Worm (Caenorhabditis elegans) whole organism, L4 larva: ENCODE measurements around the gene aagr-2.
"Not testable (repeated sequence)": the region's sequence is repeated elsewhere in the genome, so short reads cannot be mapped to it uniquely, and the experiment has no call there.

Experiments
- F26F4.8 ChIP-seq: fragments of 200-800 bp; sonication (Bioruptor generic); conservative IDR thresholded peaks from 2 replicates; pipeline ENCODE4 v1.3.6; 2022; ENCODE audit warnings: missing genetic modification characterization, missing compliant biosample characterization
- F44E2.7 ChIP-seq: fragments of 200-800 bp; sonication (Bioruptor generic); IDR thresholded peaks from 2 replicates; pipeline ENCODE4 v2.1.2; 2022; ENCODE audit warnings: missing genetic modification characterization, missing compliant biosample characterization
- Y5F2A.4 ChIP-seq: fragments of 200-800 bp; sonication (Bioruptor generic); optimal IDR thresholded peaks from 2 replicates; lab custom pipeline; 2018; ENCODE audit warnings: mild to moderate bottlenecking, missing genetic modification characterization, missing compliant biosample characterization
- Y75B8A.6 ChIP-seq: fragments of 200-800 bp; sonication (Bioruptor generic); IDR thresholded peaks from 2 replicates; pipeline ENCODE4 v1.3.6; 2022; ENCODE audit warnings: missing genetic modification reagents, missing genetic modification characterization, missing compliant biosample characterization
- ZK337.2 ChIP-seq: fragments of 200-800 bp; sonication (Bioruptor generic); IDR thresholded peaks from 2 replicates; pipeline ENCODE4 v1.3.6; 2022; ENCODE audit warnings: missing genetic modification reagents, missing genetic modification characterization, missing compliant biosample characterization
- aha-1 ChIP-seq: fragments of 150-350 bp; peaks from one replicate; lab custom pipeline; 2014; ENCODE audit warnings: missing biosample characterization, missing genetic modification characterization
- ces-1 ChIP-seq: fragments of 150-350 bp; sonication (generic microtip); optimal IDR thresholded peaks from 4 replicates; lab custom pipeline; 2014; ENCODE audit warnings: missing biosample characterization, missing genetic modification reagents, missing genetic modification characterization
- ctbp-1 ChIP-seq: fragments of 200-800 bp; sonication (Bioruptor generic); IDR thresholded peaks from 2 replicates; pipeline ENCODE4 v1.3.6; 2022; ENCODE audit warnings: missing genetic modification reagents, missing genetic modification characterization, missing compliant biosample characterization
- daf-12 ChIP-seq: fragments of 150-350 bp; optimal IDR thresholded peaks from 2 replicates; lab custom pipeline; 2014; ENCODE audit warnings: missing biosample characterization, missing genetic modification reagents, missing genetic modification characterization
- daf-16 ChIP-seq, 3 experiments: sonication (generic microtip); optimal IDR thresholded peaks; 2 replicates each; lab custom pipeline; 2016 to 2017; ENCODE audit warnings: missing genetic modification characterization in 3 of 3, missing genetic modification reagents in 3 of 3, mild to moderate bottlenecking in 2 of 3, missing compliant biosample characterization in 2 of 3, missing biosample characterization in 1 of 3, moderate library complexity in 1 of 3
- daf-19 ChIP-seq: fragments of 200-800 bp; sonication (Bioruptor generic); conservative IDR thresholded peaks from 2 replicates; pipeline ENCODE4 v1.3.6; 2022; ENCODE audit warnings: missing genetic modification characterization, missing compliant biosample characterization
- daf-8 ChIP-seq: fragments of 200-800 bp; sonication (Bioruptor generic); IDR thresholded peaks from 2 replicates; pipeline ENCODE4 v1.3.6; 2022; ENCODE audit warnings: missing genetic modification characterization, missing compliant biosample characterization
- dmd-6 ChIP-seq: fragments of 200-800 bp; sonication (Bioruptor generic); IDR thresholded peaks from 2 replicates; pipeline ENCODE4 v1.3.6; 2022; ENCODE audit warnings: missing genetic modification reagents, missing genetic modification characterization, missing compliant biosample characterization
- dmd-8 ChIP-seq: fragments of 200-800 bp; sonication (Bioruptor generic); IDR thresholded peaks from 2 replicates; pipeline ENCODE4 v1.3.6; 2022; ENCODE audit warnings: missing genetic modification characterization, missing compliant biosample characterization
- dpl-1 ChIP-seq: fragments of 150-350 bp; optimal IDR thresholded peaks from 2 replicates; lab custom pipeline; 2014; ENCODE audit warnings: missing biosample characterization, missing genetic modification reagents, missing genetic modification characterization
- dve-1 ChIP-seq: sonication (generic microtip); optimal IDR thresholded peaks from 2 replicates; lab custom pipeline; 2017; ENCODE audit warnings: antibody characterized with exemption, mild to moderate bottlenecking, missing genetic modification characterization, missing compliant biosample characterization; ENCODE audit not compliant: insufficient read depth
- fos-1 ChIP-seq: fragments of 150-350 bp; optimal IDR thresholded peaks from 2 replicates; lab custom pipeline; 2014; ENCODE audit warnings: missing biosample characterization, missing genetic modification characterization
- hlh-30 ChIP-seq: sonication (generic microtip); optimal IDR thresholded peaks from 2 replicates; lab custom pipeline; 2017; ENCODE audit warnings: antibody characterized with exemption, mild to moderate bottlenecking, missing genetic modification characterization, missing compliant biosample characterization; ENCODE audit not compliant: insufficient read depth
- jun-1 ChIP-seq: fragments of 150-350 bp; optimal IDR thresholded peaks from 2 replicates; lab custom pipeline; 2014; ENCODE audit warnings: missing biosample characterization, missing genetic modification reagents, missing genetic modification characterization
- lim-7 ChIP-seq: fragments of 200-800 bp; sonication (Bioruptor generic); IDR thresholded peaks from 2 replicates; pipeline ENCODE4 v1.3.6; 2022; ENCODE audit warnings: missing genetic modification characterization, missing compliant biosample characterization
- lin-1 ChIP-seq: fragments of 200-800 bp; sonication (Bioruptor generic); IDR thresholded peaks from 2 replicates; pipeline ENCODE4 v1.3.6; 2022; ENCODE audit warnings: missing genetic modification reagents, missing genetic modification characterization, missing compliant biosample characterization
- lin-13 ChIP-seq: fragments of 150-350 bp; optimal IDR thresholded peaks from 2 replicates; lab custom pipeline; 2014; ENCODE audit warnings: missing biosample characterization, missing genetic modification reagents, missing genetic modification characterization
- lin-38 ChIP-seq: fragments of 200-800 bp; sonication (Bioruptor generic); IDR thresholded peaks from 2 replicates; pipeline ENCODE4 v1.3.6; 2022; ENCODE audit warnings: missing genetic modification reagents, missing genetic modification characterization, missing compliant biosample characterization
- lsy-2 ChIP-seq, 2 experiments: fragments of 150-350 bp in 1 of 2; sonication (generic microtip) in 1 of 2; optimal IDR thresholded peaks; 2 replicates each; lab custom pipeline; 2014 to 2017; ENCODE audit warnings: missing biosample characterization in 2 of 2, missing genetic modification characterization in 2 of 2
- madf-5 ChIP-seq, 2 experiments: fragments of 200-800 bp; sonication (Bioruptor generic); IDR thresholded peaks; 2 replicates each; pipeline ENCODE4 v1.3.6; 2022; ENCODE audit warnings: missing compliant biosample characterization in 2 of 2, missing genetic modification characterization in 2 of 2
- madf-9 ChIP-seq: fragments of 200-800 bp; sonication (Bioruptor generic); conservative IDR thresholded peaks from 2 replicates; pipeline ENCODE4 v1.3.6; 2022; ENCODE audit warnings: missing genetic modification reagents, missing genetic modification characterization, missing compliant biosample characterization
- mdt-29 ChIP-seq: fragments of 200-800 bp; sonication (Bioruptor generic); IDR thresholded peaks from 2 replicates; pipeline ENCODE4 v1.3.6; 2022; ENCODE audit warnings: missing genetic modification reagents, missing genetic modification characterization, missing compliant biosample characterization
- mes-2 ChIP-seq: sonication (generic microtip); optimal IDR thresholded peaks from 2 replicates; lab custom pipeline; 2016; ENCODE audit warnings: missing genotype, mild to moderate bottlenecking, missing genetic modification characterization, missing compliant biosample characterization; ENCODE audit not compliant: poor library complexity, severe bottlenecking
- nhr-102 ChIP-seq: sonication (generic microtip); optimal IDR thresholded peaks from 2 replicates; lab custom pipeline; 2016; ENCODE audit warnings: mild to moderate bottlenecking, missing genetic modification characterization, moderate library complexity, missing compliant biosample characterization
- nhr-42 ChIP-seq: fragments of 200-800 bp; sonication (Bioruptor generic); IDR thresholded peaks from 2 replicates; pipeline ENCODE4 v1.3.6; 2022; ENCODE audit warnings: missing genetic modification characterization, missing compliant biosample characterization
- nhr-77 ChIP-seq: fragments of 150-350 bp; optimal IDR thresholded peaks from 2 replicates; lab custom pipeline; 2014; ENCODE audit warnings: missing biosample characterization, missing genetic modification characterization
- pha-4 ChIP-seq, 2 experiments: fragments of 150-350 bp in 1 of 2; fragments of 200-800 bp in 1 of 2; sonication (Bioruptor generic) in 1 of 2; IDR thresholded peaks in 1 of 2; optimal IDR thresholded peaks in 1 of 2; 2 replicates each; pipeline versions ENCODE4 v1.3.6 to Lab custom; 2014 to 2022; ENCODE audit warnings: missing genetic modification characterization in 2 of 2, missing genetic modification reagents in 2 of 2, missing biosample characterization in 1 of 2, missing compliant biosample characterization in 1 of 2
- pqm-1 ChIP-seq: sonication (generic microtip); optimal IDR thresholded peaks from 2 replicates; lab custom pipeline; 2017; ENCODE audit warnings: missing biosample characterization, missing genetic modification characterization
- rbr-2 ChIP-seq: sonication (generic microtip); optimal IDR thresholded peaks from 2 replicates; lab custom pipeline; 2016; ENCODE audit warnings: missing genotype, missing genetic modification characterization, missing compliant biosample characterization
- saeg-2 ChIP-seq: fragments of 200-800 bp; sonication (Bioruptor generic); IDR thresholded peaks from 2 replicates; pipeline ENCODE4 v1.3.6; 2022; ENCODE audit warnings: missing genetic modification reagents, missing genetic modification characterization, missing compliant biosample characterization
- sdz-12 ChIP-seq: fragments of 200-800 bp; sonication (Bioruptor generic); optimal IDR thresholded peaks from 2 replicates; lab custom pipeline; 2018; ENCODE audit warnings: mild to moderate bottlenecking, missing genetic modification characterization, missing compliant biosample characterization
- snpc-1.2 ChIP-seq: fragments of 200-800 bp; sonication (Bioruptor generic); IDR thresholded peaks from 2 replicates; pipeline ENCODE4 v1.3.6; 2022; ENCODE audit warnings: missing genetic modification reagents, missing genetic modification characterization, missing compliant biosample characterization
- spr-3 ChIP-seq: fragments of 200-800 bp; sonication (Bioruptor generic); optimal IDR thresholded peaks from 2 replicates; lab custom pipeline; 2018; ENCODE audit warnings: mild to moderate bottlenecking, missing genetic modification characterization, missing compliant biosample characterization
- unc-62 ChIP-seq, 3 experiments: fragments of 150-350 bp in 1 of 3; sonication (generic microtip); optimal IDR thresholded peaks in 2 of 3; peaks in 1 of 3; 1 replicate in 1 of 3; 2 replicates in 2 of 3; lab custom pipeline; 2014 to 2017; ENCODE audit warnings: missing biosample characterization in 3 of 3, missing genetic modification characterization in 3 of 3, missing genetic modification reagents in 3 of 3, missing genotype in 1 of 3
- zip-11 ChIP-seq: fragments of 200-800 bp; sonication (Bioruptor generic); IDR thresholded peaks from 2 replicates; pipeline ENCODE4 v1.3.6; 2022; ENCODE audit warnings: missing genetic modification characterization, missing compliant biosample characterization
- zip-2 ChIP-seq: fragments of 150-350 bp; optimal IDR thresholded peaks from 2 replicates; lab custom pipeline; 2014; ENCODE audit warnings: missing biosample characterization, missing genetic modification characterization
- ztf-7 ChIP-seq: fragments of 150-350 bp; optimal IDR thresholded peaks from 2 replicates; lab custom pipeline; 2014; ENCODE audit warnings: missing biosample characterization, missing genetic modification characterization

The aagr-2 gene

DNA sequence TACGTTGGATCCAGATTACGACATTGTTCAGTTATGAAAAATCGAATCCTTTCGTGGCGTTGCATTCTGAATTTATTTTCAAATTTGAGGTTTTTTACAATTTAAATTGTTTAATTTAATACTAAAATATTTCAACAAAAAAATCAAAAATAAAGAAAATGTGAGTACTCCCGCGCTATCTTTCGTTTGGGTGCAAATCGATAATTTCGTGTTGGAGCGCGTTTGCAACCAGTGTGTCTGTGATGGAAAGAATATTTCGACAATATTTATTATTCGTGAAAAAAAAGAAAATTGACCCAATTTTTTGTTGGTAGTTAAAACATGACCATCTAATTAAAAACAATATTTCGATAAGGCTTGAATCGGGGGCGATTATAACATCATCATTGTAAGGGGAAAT is 23.0 kb downstream of the aagr-2 start, which contains the start of gene R05F9.9 (continued):
- TF ChIP-seq rbr-2 (tag; lab: Kevin White, UChicago) = peak; percentile 27
- TF ChIP-seq daf-12 (tag; lab: Kevin White, UChicago) = no peak
- TF ChIP-seq dpl-1 (GFP tag; lab: Kevin White, UChicago) = peak; percentile 54
- peak; percentile 16 for TF ChIP-seq nhr-102 (tag; lab: Kevin White, UChicago)
- peak in 1 of 2 experiments; percentile 75 for TF ChIP-seq lsy-2 (tag; optimal IDR thresholded peaks at IDR 0.05; lab: Kevin White, UChicago)
- no peak for TF ChIP-seq Y75B8A.6 (GFP tag; lab: Robert Waterston, UW)
- no peak for TF ChIP-seq lin-1 (GFP tag; lab: Robert Waterston, UW)
- TF ChIP-seq pha-4 (GFP tag; IDR thresholded peaks at IDR 0.05; lab: Robert Waterston, UW) = peak; percentile 22; the same call in 1 of the 2 replicates
- TF ChIP-seq pha-4 (tag; optimal IDR thresholded peaks at IDR 0.05; lab: Kevin White, UChicago) = no peak
- TF ChIP-seq F26F4.8 = no peak
- no peak for TF ChIP-seq snpc-1.2 (GFP tag; lab: Robert Waterston, UW)
- no peak for TF ChIP-seq ZK337.2 (GFP tag; lab: Robert Waterston, UW)
- TF ChIP-seq mdt-29 (GFP tag; lab: Robert Waterston, UW) = no peak
- TF ChIP-seq lin-38 (GFP tag; lab: Robert Waterston, UW) = peak; percentile 77
- TF ChIP-seq ztf-7 = no peak
- no peak for TF ChIP-seq jun-1 (tag; lab: Kevin White, UChicago)
- no peak for TF ChIP-seq unc-62 (GFP tag; optimal IDR thresholded peaks at IDR 0.05 in 1 of 2; lab: Kevin White, UChicago)
- TF ChIP-seq unc-62 (tag; optimal IDR thresholded peaks at IDR 0.05; lab: Kevin White, UChicago) = no peak
- no peak for TF ChIP-seq nhr-42 (GFP tag; lab: Robert Waterston, UW)
- TF ChIP-seq saeg-2 (GFP tag; lab: Robert Waterston, UW) = no peak
- TF ChIP-seq spr-3 = no peak
- no peak for TF ChIP-seq pqm-1 (tag; lab: Kevin White, UChicago)
- TF ChIP-seq lin-13 (GFP tag; lab: Kevin White, UChicago) = peak; percentile 46
- 0 out of 2 replicates have a peak, but pooled peaks have one; percentile 33 for TF ChIP-seq daf-19 (GFP tag; lab: Robert Waterston, UW)
- TF ChIP-seq nhr-77 = no peak
- TF ChIP-seq mes-2 (tag; lab: Kevin White, UChicago) = peak; percentile 68
- TF ChIP-seq hlh-30 (tag; lab: Kevin White, UChicago) = peak; percentile 43
- peak; percentile 58 for TF ChIP-seq dve-1 (tag; lab: Kevin White, UChicago)
- no peak for TF ChIP-seq sdz-12 (GFP tag; lab: Kevin White, UChicago)
- TF ChIP-seq madf-5 (GFP tag; IDR thresholded peaks at IDR 0.05; lab: Robert Waterston, UW) = no peak

ce11 chrII:4898529-4898928 is 26.5 kb downstream of the aagr-2 start, which contains the start of gene msp-32:
Gene msp-32 (plus strand): TSS chrII:4898829.
- TF ChIP-seq pqm-1 (tag; lab: Kevin White, UChicago); F44E2.7 (GFP tag; lab: Robert Waterston, UW); F26F4.8: not testable (repeated sequence)

- no peak for TF ChIP-seq dmd-6 (GFP tag; lab: Robert Waterston, UW)
- peak; percentile 1 for TF ChIP-seq aha-1 (tag; lab: Kevin White, UChicago)
These were observed 32.5 kb downstream of the aagr-2 start, which contains the start of gene msp-33 for ce11 chrII:4892594-4892993. Gene msp-33 (minus strand): TSS chrII:4892694.

- TF ChIP-seq zip-2 (tag; lab: Kevin White, UChicago) (no peak), lim-7 (GFP tag; lab: Robert Waterston, UW) (no peak), madf-9 (peak; percentile 23; the same call in 1 of the 2 replicates), dmd-8 (GFP tag; lab: Robert Waterston, UW) (0 out of 2 replicates have a peak, but pooled peaks have one; percentile 4), Y5F2A.4 (GFP tag; lab: Kevin White, UChicago) (peak; percentile 17), zip-11 (GFP tag; lab: Robert Waterston, UW) (no peak), mes-2 (tag; lab: Kevin White, UChicago) (no peak), fos-1 (tag; lab: Kevin White, UChicago) (no peak), daf-16 (GFP tag; optimal IDR thresholded peaks at IDR 0.05; lab: Kevin White, UChicago) (no peak), daf-16 (tag; optimal IDR thresholded peaks at IDR 0.05; lab: Kevin White, UChicago) (peak; percentile 59), daf-8 (GFP tag; lab: Robert Waterston, UW) (no peak), ctbp-1 (GFP tag; lab: Robert Waterston, UW) (0 out of 2 replicates have a peak, but pooled peaks have one; percentile 19), nhr-77 (no peak), lin-1 (GFP tag; lab: Robert Waterston, UW) (no peak), ces-1 (GFP tag; lab: Kevin White, UChicago) (no peak), snpc-1.2 (GFP tag; lab: Robert Waterston, UW) (no peak)
These were observed 33.9 kb downstream of the aagr-2 start, which contains the start of gene gst-9 for ce11 chrII:4891012-4891775. Gene gst-9 (plus strand): TSS chrII:4891585.
